Fruit fly (Drosophila melanogaster) whole organism, wandering third instar larva: ENCODE data around the gene CG3552.

Experiments used
- Abd-B ChIP-seq: fragments of >200 bp; optimal IDR thresholded peaks from 2 replicates; lab custom pipeline; 2017; ENCODE audit warnings: missing biosample characterization, missing genetic modification characterization
- CG32264 ChIP-seq: fragments of 200-800 bp; sonication (Bioruptor generic); optimal IDR thresholded peaks from 2 replicates; lab custom pipeline; 2016; ENCODE audit warnings: missing biosample characterization, missing genetic modification characterization
- CG9705 ChIP-seq: fragments of 200-800 bp; sonication (Bioruptor generic); optimal IDR thresholded peaks from 2 replicates; lab custom pipeline; 2018; ENCODE audit warnings: missing biosample characterization, mild to moderate bottlenecking, missing genetic modification characterization
- CrebA ChIP-seq: fragments of 200-800 bp; sonication (Bioruptor generic); optimal IDR thresholded peaks from 2 replicates; lab custom pipeline; 2016; ENCODE audit warnings: missing biosample characterization, mild to moderate bottlenecking, missing genetic modification characterization, borderline replicate concordance
- Dfd ChIP-seq: fragments of >200 bp; optimal IDR thresholded peaks from 2 replicates; lab custom pipeline; 2017; ENCODE audit warnings: missing biosample characterization, missing genetic modification characterization
- Dif ChIP-seq: fragments of 200-275, 200-300 bp; sonication (Bioruptor generic); optimal IDR thresholded peaks from 2 replicates; lab custom pipeline; 2018; ENCODE audit warnings: missing biosample characterization, missing genetic modification characterization; ENCODE audit not compliant: partially characterized antibody
- GATAd ChIP-seq: sonication (Bioruptor generic); optimal IDR thresholded peaks from 2 replicates; lab custom pipeline; 2016; ENCODE audit warnings: missing biosample characterization, missing genetic modification characterization
- HLH106 ChIP-seq: fragments of 200-800 bp; optimal IDR thresholded peaks from 3 replicates; lab custom pipeline; 2019; ENCODE audit warnings: missing biosample characterization, mild to moderate bottlenecking, missing genetic modification characterization, moderate library complexity
- Hnf4 ChIP-seq: fragments of 200-800 bp; sonication (Bioruptor generic); optimal IDR thresholded peaks from 2 replicates; lab custom pipeline; 2016; ENCODE audit warnings: missing biosample characterization, mild to moderate bottlenecking, missing genetic modification characterization
- Hr78 ChIP-seq: fragments of >200 bp; optimal IDR thresholded peaks from 2 replicates; lab custom pipeline; 2017; ENCODE audit warnings: missing biosample characterization, missing genetic modification characterization
- Hr83 ChIP-seq: fragments of 200-300 bp; sonication (Bioruptor generic); optimal IDR thresholded peaks from 2 replicates; lab custom pipeline; 2016; ENCODE audit warnings: missing biosample characterization, mild to moderate bottlenecking, missing genetic modification characterization, moderate library complexity; ENCODE audit not compliant: poor library complexity, severe bottlenecking
- Jra ChIP-seq: sonication (Bioruptor generic); optimal IDR thresholded peaks from 2 replicates; lab custom pipeline; 2016; ENCODE audit warnings: missing biosample characterization, missing genetic modification characterization
- Mio ChIP-seq: sonication (Bioruptor generic); optimal IDR thresholded peaks from 2 replicates; lab custom pipeline; 2016; ENCODE audit warnings: missing biosample characterization, missing genetic modification characterization
- Myc ChIP-seq: fragments of >200 bp; optimal IDR thresholded peaks from 2 replicates; lab custom pipeline; 2017
- N ChIP-seq: fragments of >200 bp; optimal IDR thresholded peaks from 2 replicates; lab custom pipeline; 2018; ENCODE audit warnings: missing biosample characterization, missing external identifiers, missing genetic modification characterization
- OdsH ChIP-seq: fragments of 200-800 bp; sonication (Bioruptor generic); optimal IDR thresholded peaks from 2 replicates; lab custom pipeline; 2016; ENCODE audit warnings: missing biosample characterization, mild to moderate bottlenecking, missing genetic modification characterization
- Rel ChIP-seq, 2 experiments: fragments of 200-800 bp; sonication (Bioruptor generic) in 1 of 2; optimal IDR thresholded peaks; 2 replicates in 1 of 2; 3 replicates in 1 of 2; lab custom pipeline; 2016 to 2019; ENCODE audit warnings: mild to moderate bottlenecking in 2 of 2, missing biosample characterization in 2 of 2, missing genetic modification characterization in 2 of 2, moderate library complexity in 1 of 2
- Sp1 ChIP-seq: fragments of 200-800 bp; sonication (Bioruptor generic); optimal IDR thresholded peaks from 3 replicates; lab custom pipeline; 2019; ENCODE audit warnings: missing biosample characterization, mild to moderate bottlenecking, missing genetic modification characterization, moderate library complexity
- Vsx2 ChIP-seq: fragments of 200-300, 225-300 bp; sonication (Bioruptor generic); optimal IDR thresholded peaks from 2 replicates; lab custom pipeline; 2018; ENCODE audit warnings: missing biosample characterization, missing genetic modification characterization; ENCODE audit not compliant: partially characterized antibody
- br ChIP-seq: fragments of 200-800 bp; sonication (Bioruptor generic); optimal IDR thresholded peaks from 2 replicates; lab custom pipeline; 2016; ENCODE audit warnings: missing biosample characterization, missing genetic modification characterization
- brk ChIP-seq: fragments of 200-800 bp; sonication (Bioruptor generic); optimal IDR thresholded peaks from 2 replicates; lab custom pipeline; 2016; ENCODE audit warnings: missing biosample characterization, mild to moderate bottlenecking, missing genetic modification characterization
- dl ChIP-seq, 2 experiments: fragments of 175-275, 200-275 bp in 1 of 2; fragments of 200-275 bp in 1 of 2; sonication (Bioruptor generic); optimal IDR thresholded peaks; lab custom pipeline; 2018; ENCODE audit warnings: mild to moderate bottlenecking in 2 of 2, missing biosample characterization in 2 of 2, missing genetic modification characterization in 2 of 2, moderate library complexity in 2 of 2; ENCODE audit not compliant: partially characterized antibody in 2 of 2, insufficient read depth in 1 of 2
- dmrt93B ChIP-seq: fragments of 200-800 bp; sonication (Bioruptor generic); optimal IDR thresholded peaks from 2 replicates; lab custom pipeline; 2018; ENCODE audit warnings: missing biosample characterization, mild to moderate bottlenecking, missing genetic modification characterization
- dsf ChIP-seq: sonication (Bioruptor generic); optimal IDR thresholded peaks from 2 replicates; lab custom pipeline; 2016; ENCODE audit warnings: missing biosample characterization, missing genetic modification characterization, borderline replicate concordance
- ey ChIP-seq: fragments of 200-800 bp; sonication (Bioruptor generic); optimal IDR thresholded peaks from 2 replicates; lab custom pipeline; 2016; ENCODE audit warnings: missing biosample characterization, missing genetic modification characterization
- foxo ChIP-seq, 2 experiments: fragments of 200-800 bp; sonication (Bioruptor generic); optimal IDR thresholded peaks; 2 replicates in 1 of 2; 3 replicates in 1 of 2; lab custom pipeline; 2016 to 2017; ENCODE audit warnings: missing biosample characterization in 2 of 2, missing genetic modification characterization in 2 of 2
- fru ChIP-seq: fragments of 200-800 bp; sonication (Bioruptor generic); optimal IDR thresholded peaks from 3 replicates; lab custom pipeline; 2016; ENCODE audit warnings: missing biosample characterization, mild to moderate bottlenecking, missing genetic modification characterization
- h ChIP-seq: fragments of 200-800 bp; sonication (Bioruptor generic); optimal IDR thresholded peaks from 3 replicates; lab custom pipeline; 2016; ENCODE audit warnings: missing biosample characterization, mild to moderate bottlenecking, missing genetic modification characterization
- jim ChIP-seq: fragments of 175-275, 200-325 bp; sonication (Bioruptor generic); optimal IDR thresholded peaks from 2 replicates; lab custom pipeline; 2016; ENCODE audit warnings: missing biosample characterization, mild to moderate bottlenecking, missing genetic modification characterization
- lola ChIP-seq: fragments of >200 bp; optimal IDR thresholded peaks from 2 replicates; lab custom pipeline; 2017; ENCODE audit warnings: missing biosample characterization, missing genetic modification characterization
- pan ChIP-seq: fragments of >200 bp; optimal IDR thresholded peaks from 2 replicates; lab custom pipeline; 2017
- psq ChIP-seq: fragments of 200-800 bp; sonication (Bioruptor generic); optimal IDR thresholded peaks from 3 replicates; lab custom pipeline; 2017; ENCODE audit warnings: missing biosample characterization, mild to moderate bottlenecking, missing genetic modification characterization, moderate library complexity
- rgr ChIP-seq: fragments of 200-800 bp; sonication (Bioruptor generic); optimal IDR thresholded peaks from 3 replicates; lab custom pipeline; 2016; ENCODE audit warnings: missing biosample characterization, mild to moderate bottlenecking, missing genetic modification characterization
- sage ChIP-seq: fragments of 200-800 bp; sonication (Bioruptor generic); optimal IDR thresholded peaks from 2 replicates; lab custom pipeline; 2016; ENCODE audit warnings: missing biosample characterization, mild to moderate bottlenecking, missing genetic modification characterization
- sv ChIP-seq: fragments of 200-800 bp; sonication (Bioruptor generic); optimal IDR thresholded peaks from 3 replicates; lab custom pipeline; 2016; ENCODE audit warnings: missing biosample characterization, missing genetic modification characterization
- tai ChIP-seq: sonication (Bioruptor generic); optimal IDR thresholded peaks from 2 replicates; lab custom pipeline; 2016; ENCODE audit warnings: missing biosample characterization, missing genetic modification characterization
- usp ChIP-seq: fragments of >200 bp; optimal IDR thresholded peaks from 2 replicates; lab custom pipeline; 2017; ENCODE audit warnings: missing biosample characterization, missing genetic modification characterization
- woc ChIP-seq: sonication (Bioruptor generic); optimal IDR thresholded peaks from 2 replicates; lab custom pipeline; 2016; ENCODE audit warnings: missing biosample characterization, mild to moderate bottlenecking, missing genetic modification characterization

The CG3552 gene

DNA sequence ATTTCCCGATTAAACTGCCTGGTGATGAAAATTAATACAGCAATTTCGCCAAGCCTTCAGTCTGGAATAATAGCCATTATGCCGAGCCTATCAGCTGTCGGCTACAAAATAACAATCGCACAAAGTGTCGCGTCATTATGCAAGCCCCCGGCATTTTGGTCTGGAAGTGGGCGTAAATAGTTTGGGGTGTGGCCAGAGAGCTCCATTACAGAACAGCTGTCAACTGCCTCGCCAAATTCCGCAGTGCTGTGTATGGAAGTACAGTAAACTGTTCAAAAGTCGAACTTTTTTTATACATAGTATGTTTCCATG, 35.3 kb upstream of the CG3552 start:
- TF ChIP-seq pan (lab: Kevin White, UChicago) (no peak), N (GFP tag; lab: Kevin White, UChicago) (no peak), woc (GFP tag; lab: Kevin White, UChicago) (no peak), Dfd (GFP tag; lab: Kevin White, UChicago) (no peak), Rel (GFP tag; optimal IDR thresholded peaks at IDR 0.05; lab: Kevin White, UChicago) (no peak), Rel (tag; optimal IDR thresholded peaks at IDR 0.05; lab: Kevin White, UChicago) (no peak), rgr (GFP tag; lab: Kevin White, UChicago) (no peak), Sp1 (GFP tag; lab: Kevin White, UChicago) (no peak), sage (GFP tag; lab: Kevin White, UChicago) (no peak), psq (no peak)

DNA sequence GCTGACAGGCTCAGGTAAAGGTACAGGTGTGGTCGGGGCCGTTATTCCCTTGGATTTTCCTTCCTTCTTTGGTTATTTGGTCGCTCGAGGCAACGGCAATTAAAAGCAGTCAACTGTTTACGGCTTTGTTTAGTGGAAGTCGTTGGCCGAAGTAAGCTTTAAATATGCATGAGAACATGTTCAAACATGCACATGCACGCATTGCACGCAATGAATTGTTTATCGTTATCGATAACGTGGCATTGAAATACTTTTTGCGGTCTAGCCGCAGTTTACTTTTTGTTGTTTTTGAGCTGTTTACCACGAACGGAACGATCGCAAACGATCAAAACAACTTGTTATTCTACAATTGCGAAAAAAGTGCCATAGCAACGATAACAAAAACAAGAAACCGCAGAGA, 34.5 kb upstream of the CG3552 start:
- TF ChIP-seq dl (GFP tag; optimal IDR thresholded peaks at IDR 0.05; lab: Kevin White, UChicago; ENCODE audit: insufficient read depth in 1 of 2, partially characterized antibody in 2 of 2) (no peak), CG32264 (GFP tag; lab: Kevin White, UChicago) (no peak), CrebA (no peak), h (no peak), psq (no peak), Abd-B (GFP tag; lab: Kevin White, UChicago) (no peak)

dm6 chr3L:9422135-9422534, 34.0 kb upstream of the CG3552 start:
- TF ChIP-seq Mio (no peak), Rel (GFP tag; optimal IDR thresholded peaks at IDR 0.05; lab: Kevin White, UChicago) (no peak), Rel (tag; optimal IDR thresholded peaks at IDR 0.05; lab: Kevin White, UChicago) (peak; percentile 90)

DNA sequence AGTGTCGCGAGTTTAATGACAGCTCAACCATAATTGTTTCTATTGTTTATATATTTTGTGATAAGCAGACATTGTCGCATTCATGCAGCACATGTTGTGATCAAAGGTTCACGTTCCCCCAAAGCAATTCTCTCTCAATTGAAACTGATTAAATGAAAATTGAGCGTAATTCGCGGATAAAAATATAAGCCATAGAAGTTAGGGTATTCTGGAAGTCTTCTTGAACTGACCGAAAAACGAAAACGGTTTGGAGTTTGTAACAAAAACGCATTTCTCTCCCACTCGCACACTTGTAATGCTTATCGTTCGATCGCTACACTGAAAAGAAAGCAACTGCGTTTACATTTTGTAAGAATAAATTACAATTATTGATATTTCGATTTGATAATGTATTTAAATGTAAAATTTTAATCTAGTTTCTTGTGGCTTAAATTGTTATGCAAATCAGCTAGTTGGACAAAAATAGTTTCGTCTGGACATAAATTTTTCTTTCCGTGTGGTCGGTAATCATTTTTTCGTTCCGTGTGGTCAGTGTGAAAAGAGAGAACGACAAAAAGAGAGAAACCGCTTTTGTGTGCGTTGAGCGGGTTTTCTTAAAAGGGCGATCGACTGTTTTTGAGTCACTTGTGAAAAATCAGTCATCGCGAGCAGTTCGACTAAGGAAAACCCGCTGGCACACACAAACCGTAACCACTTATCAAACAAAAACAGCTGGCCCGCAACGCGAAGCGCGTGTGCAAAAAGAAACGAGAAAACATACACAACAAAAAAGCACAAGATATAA, 33.3 kb upstream of the CG3552 start, which contains the start of gene aay:
Gene aay (plus strand): TSS at position 618 of the 784 bp plus-strand sequence.
- TF ChIP-seq fru (GFP tag; lab: Kevin White, UChicago): peak; percentile 99
- peak; percentile 97 for TF ChIP-seq sage (GFP tag; lab: Kevin White, UChicago)
- TF ChIP-seq dsf: peak; percentile 93
- TF ChIP-seq Dif (GFP tag; lab: Kevin White, UChicago): no peak
- peak; percentile 95 for TF ChIP-seq woc (GFP tag; lab: Kevin White, UChicago)
- TF ChIP-seq usp: no peak
- peak; percentile 76 for TF ChIP-seq Mio
- TF ChIP-seq OdsH (GFP tag; lab: Kevin White, UChicago): peak; percentile 98
- no peak for TF ChIP-seq Vsx2
- peak; percentile 96 for TF ChIP-seq Rel (GFP tag; optimal IDR thresholded peaks at IDR 0.05; lab: Kevin White, UChicago)
- peak; percentile 82 for TF ChIP-seq Rel (tag; optimal IDR thresholded peaks at IDR 0.05; lab: Kevin White, UChicago)
- TF ChIP-seq Jra (GFP tag; lab: Kevin White, UChicago): peak; percentile 97
- TF ChIP-seq brk (GFP tag; lab: Kevin White, UChicago): peak; percentile 95
- peak; percentile 95 for TF ChIP-seq dmrt93B (GFP tag; lab: Kevin White, UChicago)
- TF ChIP-seq pan (lab: Kevin White, UChicago): no peak
- peak; percentile 94 to 99 for TF ChIP-seq foxo (GFP tag; optimal IDR thresholded peaks at IDR 0.05; lab: Kevin White, UChicago)
- TF ChIP-seq Dfd (GFP tag; lab: Kevin White, UChicago): peak; percentile 94
- TF ChIP-seq HLH106: peak; percentile 98
- no peak for TF ChIP-seq lola (GFP tag; lab: Kevin White, UChicago)
- TF ChIP-seq CG9705 (GFP tag; lab: Kevin White, UChicago): peak; percentile 95
- TF ChIP-seq jim (GFP tag; lab: Kevin White, UChicago): no peak
- peak; percentile 90 for TF ChIP-seq GATAd
- no peak for TF ChIP-seq Hr78
- peak; percentile 98 for TF ChIP-seq CG32264 (GFP tag; lab: Kevin White, UChicago)
- peak; percentile 99 for TF ChIP-seq rgr (GFP tag; lab: Kevin White, UChicago)
- TF ChIP-seq Hnf4 (GFP tag; lab: Kevin White, UChicago): peak; percentile 96
- TF ChIP-seq Sp1 (GFP tag; lab: Kevin White, UChicago): peak; percentile 98
- TF ChIP-seq dl (GFP tag; optimal IDR thresholded peaks at IDR 0.05; lab: Kevin White, UChicago; ENCODE audit: insufficient read depth in 1 of 2, partially characterized antibody in 2 of 2): no peak
- TF ChIP-seq ey (GFP tag; lab: Kevin White, UChicago): peak; percentile 98
- no peak for TF ChIP-seq Hr83
- TF ChIP-seq N (GFP tag; lab: Kevin White, UChicago): no peak
- TF ChIP-seq h: peak; percentile 99
- peak; percentile 99 for TF ChIP-seq br
- TF ChIP-seq Myc (lab: Kevin White, UChicago): no peak
- TF ChIP-seq tai (GFP tag; lab: Kevin White, UChicago): peak; percentile 92
- TF ChIP-seq psq: peak; percentile 97
- TF ChIP-seq sv (GFP tag; lab: Kevin White, UChicago): peak; percentile 98
- no peak for TF ChIP-seq Abd-B (GFP tag; lab: Kevin White, UChicago)
- TF ChIP-seq CrebA: no peak
